Worm (Caenorhabditis elegans) whole organism, mixed stage, embryonic: ENCODE data around the gene R144.11.

ENCODE experiments used
- M03D4.4 ChIP-seq: sonication (generic microtip); optimal IDR thresholded peaks from 2 replicates; lab custom pipeline; 2017; ENCODE audit warnings: mild to moderate bottlenecking, missing genetic modification characterization, missing compliant biosample characterization
- bed-3 ChIP-seq: fragments of 200-800 bp; sonication (Bioruptor generic); optimal IDR thresholded peaks from 3 replicates; lab custom pipeline; 2018; ENCODE audit warnings: mild to moderate bottlenecking, missing genetic modification characterization, moderate library complexity, missing compliant biosample characterization
- blmp-1 ChIP-seq: fragments of 150-350 bp; optimal IDR thresholded peaks from 2 replicates; lab custom pipeline; 2014; ENCODE audit warnings: missing biosample characterization, missing genetic modification characterization
- ceh-39 ChIP-seq: fragments of 150-350 bp; optimal IDR thresholded peaks from 2 replicates; lab custom pipeline; 2014; ENCODE audit warnings: missing biosample characterization, missing genetic modification characterization
- ceh-43 ChIP-seq: fragments of 200-800 bp; sonication (Bioruptor generic); optimal IDR thresholded peaks from 2 replicates; lab custom pipeline; 2018; ENCODE audit warnings: mild to moderate bottlenecking, missing genetic modification characterization, moderate library complexity, missing compliant biosample characterization
- ceh-83 ChIP-seq: fragments of 200-800 bp; sonication (Bioruptor generic); optimal IDR thresholded peaks from 2 replicates; lab custom pipeline; 2018; ENCODE audit warnings: mild to moderate bottlenecking, missing genetic modification characterization, missing compliant biosample characterization
- ces-1 ChIP-seq: fragments of 150-350 bp; optimal IDR thresholded peaks from 2 replicates; lab custom pipeline; 2014; ENCODE audit warnings: missing biosample characterization, missing genetic modification reagents, missing genetic modification characterization
- cnd-1 ChIP-seq: fragments of 200-800 bp; sonication (Bioruptor generic); optimal IDR thresholded peaks from 2 replicates; lab custom pipeline; 2018; ENCODE audit warnings: mild to moderate bottlenecking, missing genetic modification characterization, missing compliant biosample characterization
- elt-1 ChIP-seq: sonication (generic microtip); optimal IDR thresholded peaks from 2 replicates; lab custom pipeline; 2017; ENCODE audit warnings: missing genetic modification characterization, mild to moderate bottlenecking, missing compliant biosample characterization, antibody characterized with exemption, moderate library complexity, borderline replicate concordance; ENCODE audit not compliant: insufficient read depth
- elt-3 ChIP-seq: fragments of 150-350 bp; optimal IDR thresholded peaks from 2 replicates; lab custom pipeline; 2014; ENCODE audit warnings: missing biosample characterization, missing genetic modification characterization
- flh-1 ChIP-seq: fragments of 200-800 bp; sonication (Bioruptor generic); optimal IDR thresholded peaks from 2 replicates; lab custom pipeline; 2018; ENCODE audit warnings: mild to moderate bottlenecking, missing genetic modification characterization, moderate library complexity, missing compliant biosample characterization
- hlh-1 ChIP-seq: fragments of 150-350 bp; optimal IDR thresholded peaks from 2 replicates; lab custom pipeline; 2014; ENCODE audit warnings: missing biosample characterization, missing genetic modification reagents, missing genetic modification characterization
- lin-13 ChIP-seq: fragments of 150-350 bp; optimal IDR thresholded peaks from 2 replicates; lab custom pipeline; 2014; ENCODE audit warnings: missing biosample characterization, missing genetic modification characterization
- lin-32 ChIP-seq: fragments of 200-800 bp; sonication (Bioruptor generic); optimal IDR thresholded peaks from 2 replicates; lab custom pipeline; 2018; ENCODE audit warnings: mild to moderate bottlenecking, missing genetic modification characterization, missing compliant biosample characterization
- mab-5 ChIP-seq: fragments of 150-350 bp; optimal IDR thresholded peaks from 2 replicates; lab custom pipeline; 2014; ENCODE audit warnings: missing biosample characterization, missing genetic modification characterization
- mep-1 ChIP-seq: fragments of 150-350 bp; optimal IDR thresholded peaks from 2 replicates; lab custom pipeline; 2017; ENCODE audit warnings: missing biosample characterization, missing genetic modification reagents, missing genetic modification characterization, inconsistent platforms
- nhr-28 ChIP-seq: fragments of 150-350 bp; optimal IDR thresholded peaks from 2 replicates; lab custom pipeline; 2014; ENCODE audit warnings: missing biosample characterization, missing genetic modification characterization
- nhr-76 ChIP-seq: sonication (generic microtip); optimal IDR thresholded peaks from 2 replicates; lab custom pipeline; 2017; ENCODE audit warnings: missing biosample characterization, missing genetic modification characterization
- pha-4 ChIP-seq: fragments of 150-350 bp; optimal IDR thresholded peaks from 2 replicates; lab custom pipeline; 2018; ENCODE audit warnings: missing biosample characterization, missing genetic modification reagents, missing genetic modification characterization
- sem-2 ChIP-seq: fragments of 200-800 bp; sonication (Bioruptor generic); optimal IDR thresholded peaks from 2 replicates; lab custom pipeline; 2018; ENCODE audit warnings: mild to moderate bottlenecking, missing genetic modification characterization, missing compliant biosample characterization
- snpc-4 ChIP-seq: fragments of 150-350 bp; optimal IDR thresholded peaks from 2 replicates; lab custom pipeline; 2014; ENCODE audit warnings: missing biosample characterization, missing genetic modification characterization
- sptf-1 ChIP-seq: sonication (generic microtip); optimal IDR thresholded peaks from 2 replicates; lab custom pipeline; 2017; ENCODE audit warnings: mild to moderate bottlenecking, missing genetic modification characterization, moderate library complexity, missing compliant biosample characterization
- tbx-8 ChIP-seq: fragments of 200-800 bp; sonication (Bioruptor generic); optimal IDR thresholded peaks from 2 replicates; lab custom pipeline; 2018; ENCODE audit warnings: mild to moderate bottlenecking, missing genetic modification characterization, moderate library complexity, missing compliant biosample characterization
- unc-120 ChIP-seq: sonication (generic microtip); optimal IDR thresholded peaks from 2 replicates; lab custom pipeline; 2017; ENCODE audit warnings: missing genetic modification characterization, missing compliant biosample characterization; ENCODE audit not compliant: poor library complexity, severe bottlenecking
- unc-39 ChIP-seq: fragments of 150-350 bp; optimal IDR thresholded peaks from 2 replicates; lab custom pipeline; 2014; ENCODE audit warnings: missing biosample characterization, missing genetic modification characterization
- zip-8 ChIP-seq: fragments of 150-350 bp; optimal IDR thresholded peaks from 2 replicates; lab custom pipeline; 2014; ENCODE audit warnings: missing biosample characterization, missing genetic modification characterization
- ztf-11 ChIP-seq: fragments of 150-350 bp; optimal IDR thresholded peaks from 2 replicates; lab custom pipeline; 2014; ENCODE audit warnings: missing biosample characterization, missing genetic modification characterization

The R144.11 gene

ce11 chrIII:4998111-4998859 lies 10.3 kb downstream of the R144.11 start, which contains the start of gene tmem-131:
TSS of gene tmem-131 (minus strand) at chrIII:4998161.
- TF ChIP-seq bed-3 (GFP tag; lab: Kevin White, UChicago) = no peak
- TF ChIP-seq hlh-1 (tag; lab: Kevin White, UChicago) = no peak
- TF ChIP-seq ceh-43 (GFP tag; lab: Kevin White, UChicago) = no peak
- no peak for TF ChIP-seq nhr-28 (tag; lab: Kevin White, UChicago)
- no peak for TF ChIP-seq nhr-76 (tag; lab: Kevin White, UChicago)
- no peak for TF ChIP-seq ceh-83 (GFP tag; lab: Kevin White, UChicago)
- TF ChIP-seq elt-1 (tag; lab: Kevin White, UChicago) = no peak
- no peak for TF ChIP-seq M03D4.4 (tag; lab: Kevin White, UChicago)
- no peak for TF ChIP-seq unc-120 (tag; lab: Kevin White, UChicago)
- TF ChIP-seq cnd-1 (tag; lab: Kevin White, UChicago) = no peak
- no peak for TF ChIP-seq blmp-1
- TF ChIP-seq mab-5 (tag; lab: Kevin White, UChicago) = no peak
- TF ChIP-seq tbx-8 (GFP tag; lab: Kevin White, UChicago) = no peak
- TF ChIP-seq ceh-39 (tag; lab: Kevin White, UChicago) = no peak
- TF ChIP-seq ztf-11 (tag; lab: Kevin White, UChicago) = no peak
- no peak for TF ChIP-seq unc-39 (tag; lab: Kevin White, UChicago)

- TF ChIP-seq lin-32 = no peak
- TF ChIP-seq pha-4 (tag; lab: Kevin White, UChicago) = no peak
- TF ChIP-seq ces-1 (GFP tag; lab: Kevin White, UChicago) = no peak
- TF ChIP-seq ceh-39 (tag; lab: Kevin White, UChicago) = no peak
- TF ChIP-seq elt-1 (tag; lab: Kevin White, UChicago) = no peak
- no peak for TF ChIP-seq unc-120 (tag; lab: Kevin White, UChicago)
- TF ChIP-seq ztf-11 (tag; lab: Kevin White, UChicago) = no peak
- TF ChIP-seq elt-3 (tag; lab: Kevin White, UChicago) = no peak
- TF ChIP-seq mab-5 (tag; lab: Kevin White, UChicago) = no peak
- TF ChIP-seq nhr-76 (tag; lab: Kevin White, UChicago) = no peak
- TF ChIP-seq zip-8 = no peak
- TF ChIP-seq bed-3 (GFP tag; lab: Kevin White, UChicago) = no peak
These were observed 21.0 kb downstream of the R144.11 start for ce11 chrIII:4987666-4988065.

- TF ChIP-seq hlh-1 (tag; lab: Kevin White, UChicago) (no peak), lin-32 (no peak), flh-1 (GFP tag; lab: Kevin White, UChicago) (no peak), sem-2 (GFP tag; lab: Kevin White, UChicago) (no peak), lin-13 (peak; percentile 8), M03D4.4 (tag; lab: Kevin White, UChicago) (no peak), ces-1 (GFP tag; lab: Kevin White, UChicago) (no peak), mep-1 (tag; lab: Kevin White, UChicago) (peak; percentile 3), sptf-1 (tag; lab: Kevin White, UChicago) (no peak), bed-3 (GFP tag; lab: Kevin White, UChicago) (no peak), ceh-39 (tag; lab: Kevin White, UChicago) (no peak)
These were observed 21.8 kb downstream of the R144.11 start, which contains the start of the genes C27F2.10 and wdr-60 for ce11 chrIII:4986790-4987259. TSS of gene C27F2.10 (minus strand) at chrIII:4986898. TSS of gene wdr-60 (plus strand) at chrIII:4987209.

ce11 chrIII:4984444-4985086 lies 24.1 kb downstream of the R144.11 start, which contains the start of gene C27F2.7:
TSS of gene C27F2.7 (minus strand) at chrIII:4984494.
- TF ChIP-seq zip-8 (no peak), ceh-43 (GFP tag; lab: Kevin White, UChicago) (no peak), sptf-1 (tag; lab: Kevin White, UChicago) (no peak), unc-39 (tag; lab: Kevin White, UChicago) (no peak), snpc-4 (no peak), mep-1 (tag; lab: Kevin White, UChicago) (no peak), flh-1 (GFP tag; lab: Kevin White, UChicago) (no peak), sem-2 (GFP tag; lab: Kevin White, UChicago) (no peak), unc-120 (tag; lab: Kevin White, UChicago) (no peak)
